Worm (Caenorhabditis elegans): ENCODE results near the gene tars-1.

ce11 chrII:11652125-11652524, 43.3 kb downstream of the tars-1 start:
- TF ChIP-seq nhr-12 (tag; optimal IDR thresholded peaks at IDR 0.05) (no peak), elt-2 (tag; optimal IDR thresholded peaks at IDR 0.05) (no peak), nhr-11 (tag; optimal IDR thresholded peaks at IDR 0.05) (no peak), skn-1 (tag; optimal IDR thresholded peaks at IDR 0.05) (no peak)

Data from whole organism, L3 larva.